Fruit fly (Drosophila melanogaster): ENCODE data around the gene CG18641.

Gene CG18641

DNA sequence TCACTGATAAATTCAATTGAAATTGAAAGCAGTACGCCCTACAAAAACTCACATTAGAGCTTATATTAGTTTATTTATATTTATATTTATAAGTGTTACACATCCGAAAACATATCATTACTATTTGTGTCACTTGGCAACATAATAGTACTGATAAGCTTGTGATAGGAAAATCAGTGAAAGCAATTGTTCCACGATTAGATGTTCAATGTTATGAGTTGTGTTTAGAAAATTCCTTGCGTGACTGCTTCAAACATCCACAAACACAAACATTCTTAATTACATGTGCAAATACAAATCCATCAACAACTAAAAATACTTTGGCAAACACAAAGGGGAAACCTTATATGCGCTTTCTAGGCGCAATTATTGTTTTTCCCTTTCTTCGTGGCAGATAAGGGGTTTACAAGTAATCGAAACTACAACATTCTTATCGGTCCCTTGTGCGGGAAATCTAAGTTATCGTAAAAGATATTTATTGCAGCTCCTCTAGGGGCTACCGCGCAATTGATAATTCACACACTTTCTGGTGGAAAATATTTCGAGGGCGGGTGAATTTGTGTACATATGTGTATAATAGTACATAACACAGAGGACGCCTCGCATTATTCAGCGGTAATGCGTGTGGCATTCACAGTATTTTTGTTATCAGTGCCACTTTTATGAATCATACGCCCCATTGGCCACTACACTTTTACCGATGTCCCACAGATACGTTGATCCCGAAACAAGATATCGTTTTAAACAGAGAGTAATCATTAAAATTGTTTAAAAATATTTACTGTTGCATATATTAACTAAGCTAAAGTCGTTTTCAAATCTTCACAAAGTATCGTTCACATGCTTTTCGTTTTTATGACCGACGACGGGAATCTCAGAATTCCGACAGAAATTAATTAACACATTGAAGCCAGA lies 53.0 kb downstream of the CG18641 start (continued):
- TF ChIP-seq sd (tag; optimal IDR thresholded peaks at IDR 0.05), result peak; percentile 4
- peak; percentile 52 for TF ChIP-seq CG34376 (GFP tag; optimal IDR thresholded peaks at IDR 0.05)
- TF ChIP-seq ken (GFP tag; IDR thresholded peaks at IDR 0.05), result no peak
- no peak for TF ChIP-seq CG34422 (GFP tag; IDR thresholded peaks at IDR 0.05)
- peak; percentile 81 for TF ChIP-seq CG15479 (GFP tag; optimal IDR thresholded peaks at IDR 0.05)
- TF ChIP-seq jumu (GFP tag; optimal IDR thresholded peaks at IDR 0.05), result no peak
- no peak for TF ChIP-seq Spps (tag; optimal IDR thresholded peaks at IDR 0.05)
- TF ChIP-seq ase (GFP tag; IDR thresholded peaks at IDR 0.05), result no peak
- TF ChIP-seq D (optimal IDR thresholded peaks at IDR 0.05), result no peak
- peak; percentile 39 for TF ChIP-seq D (GFP tag; optimal IDR thresholded peaks at IDR 0.05)
- no peak for TF ChIP-seq en (GFP tag; optimal IDR thresholded peaks at IDR 0.05)
- TF ChIP-seq pnt (GFP tag; optimal IDR thresholded peaks at IDR 0.05), result no peak
- TF ChIP-seq CG3995 (GFP tag; optimal IDR thresholded peaks at IDR 0.05), result no peak
- no peak for TF ChIP-seq sc (optimal IDR thresholded peaks at IDR 0.05)
- TF ChIP-seq sc (GFP tag; optimal IDR thresholded peaks at IDR 0.05), result no peak
- TF ChIP-seq pho (GFP tag; optimal IDR thresholded peaks at IDR 0.05), result no peak
- TF ChIP-seq Hsf (GFP tag; optimal IDR thresholded peaks at IDR 0.05), result no peak
- no peak for TF ChIP-seq YL-1 (GFP tag; optimal IDR thresholded peaks at IDR 0.05)
- no peak for TF ChIP-seq gsb-n (tag; optimal IDR thresholded peaks at IDR 0.05)
- TF ChIP-seq HLH54F (GFP tag; optimal IDR thresholded peaks at IDR 0.05), result no peak
- TF ChIP-seq CG4328 (GFP tag; optimal IDR thresholded peaks at IDR 0.05), result no peak
- TF ChIP-seq E2f2 (GFP tag; IDR thresholded peaks at IDR 0.05), result no peak
- TF ChIP-seq grn (GFP tag; optimal IDR thresholded peaks at IDR 0.05), result peak; percentile 37
- TF ChIP-seq sens (GFP tag), result peak; percentile 53
- TF ChIP-seq NC2β (GFP tag; optimal IDR thresholded peaks at IDR 0.05), result no peak
- no peak for TF ChIP-seq ewg (GFP tag; optimal IDR thresholded peaks at IDR 0.05)
- TF ChIP-seq ems (GFP tag; optimal IDR thresholded peaks at IDR 0.05), result no peak
- no peak for TF ChIP-seq slou (GFP tag; optimal IDR thresholded peaks at IDR 0.05)
- TF ChIP-seq tup (GFP tag; optimal IDR thresholded peaks at IDR 0.05), result no peak
- TF ChIP-seq zen (tag; optimal IDR thresholded peaks at IDR 0.05), result no peak
- TF ChIP-seq al (GFP tag; IDR thresholded peaks at IDR 0.05), result no peak
- TF ChIP-seq Sox100B (GFP tag; optimal IDR thresholded peaks at IDR 0.05), result no peak
- TF ChIP-seq unpg (GFP tag; optimal IDR thresholded peaks at IDR 0.05), result no peak
- peak; percentile 40; the same call in 1 of the 2 replicates for TF ChIP-seq CG17328 (GFP tag; IDR thresholded peaks at IDR 0.05)
- 0 out of 2 replicates have a peak, but pooled peaks have one; percentile 13 for TF ChIP-seq CG31224 (GFP tag; IDR thresholded peaks at IDR 0.05)
- TF ChIP-seq CG14441 (GFP tag; IDR thresholded peaks at IDR 0.05), result no peak
- no peak for TF ChIP-seq cg (GFP tag; optimal IDR thresholded peaks at IDR 0.05)
- TF ChIP-seq fru (optimal IDR thresholded peaks at IDR 0.05), result no peak
- TF ChIP-seq fd3F (GFP tag; optimal IDR thresholded peaks at IDR 0.05), result no peak

Measured in whole organism, embryonic.